Fruit fly (Drosophila melanogaster): ENCODE data around the gene Actn.

The Actn gene

DNA sequence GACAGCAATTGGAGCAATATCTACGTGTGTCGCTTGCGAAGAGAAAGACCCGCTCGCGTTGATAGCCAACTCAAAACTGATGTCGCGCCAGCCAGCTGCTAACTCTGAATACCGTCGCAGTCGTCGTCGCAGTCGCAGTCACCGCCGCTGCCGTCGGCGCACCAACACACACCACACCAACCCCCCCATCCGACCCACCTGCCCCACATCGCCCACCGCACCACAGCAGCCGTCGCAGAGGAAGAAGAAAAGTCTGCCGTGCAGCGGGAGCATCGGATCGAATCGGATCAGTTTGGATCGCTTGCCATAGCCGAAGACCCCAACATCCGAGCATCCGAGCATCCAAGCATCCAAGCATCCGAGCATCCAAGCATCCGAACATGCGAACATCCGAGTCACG is 5.7 kb downstream of the Actn start:
- TF ChIP-seq CG8478 (optimal IDR thresholded peaks at IDR 0.05) (no peak), CTCF (optimal IDR thresholded peaks at IDR 0.05) (no peak)

DNA sequence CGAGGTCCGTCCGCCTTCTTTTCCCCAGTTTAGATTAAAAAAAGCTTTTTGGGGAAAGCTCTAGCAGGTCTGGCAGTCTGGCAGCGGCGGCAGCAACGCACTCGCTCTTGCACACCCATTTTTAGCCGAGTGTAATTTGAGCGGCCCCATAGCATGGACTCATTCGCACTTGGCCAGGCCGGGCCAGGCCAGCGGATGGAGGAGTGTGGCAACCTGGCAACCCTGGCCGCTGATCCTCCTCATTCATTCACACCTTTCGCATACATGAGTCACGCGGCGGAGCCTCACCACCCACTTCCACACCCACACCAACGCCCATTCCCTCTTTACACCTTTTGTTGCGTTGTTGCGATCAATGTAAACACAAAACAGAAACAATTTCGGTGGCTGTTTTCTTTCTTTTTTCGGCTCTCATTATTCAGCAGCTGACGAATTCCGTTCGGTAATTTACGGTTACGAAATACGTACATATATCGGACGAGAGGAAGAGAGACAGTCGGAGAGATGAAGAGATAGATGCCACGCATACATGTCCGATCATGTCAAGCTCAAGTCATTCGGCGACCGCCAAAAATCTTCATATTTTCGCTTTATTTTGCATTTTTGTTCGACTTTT is 9.2 kb downstream of the Actn start:
- TF ChIP-seq CG8478 (optimal IDR thresholded peaks at IDR 0.05) = no peak
- TF ChIP-seq CTCF (optimal IDR thresholded peaks at IDR 0.05) = no peak

DNA sequence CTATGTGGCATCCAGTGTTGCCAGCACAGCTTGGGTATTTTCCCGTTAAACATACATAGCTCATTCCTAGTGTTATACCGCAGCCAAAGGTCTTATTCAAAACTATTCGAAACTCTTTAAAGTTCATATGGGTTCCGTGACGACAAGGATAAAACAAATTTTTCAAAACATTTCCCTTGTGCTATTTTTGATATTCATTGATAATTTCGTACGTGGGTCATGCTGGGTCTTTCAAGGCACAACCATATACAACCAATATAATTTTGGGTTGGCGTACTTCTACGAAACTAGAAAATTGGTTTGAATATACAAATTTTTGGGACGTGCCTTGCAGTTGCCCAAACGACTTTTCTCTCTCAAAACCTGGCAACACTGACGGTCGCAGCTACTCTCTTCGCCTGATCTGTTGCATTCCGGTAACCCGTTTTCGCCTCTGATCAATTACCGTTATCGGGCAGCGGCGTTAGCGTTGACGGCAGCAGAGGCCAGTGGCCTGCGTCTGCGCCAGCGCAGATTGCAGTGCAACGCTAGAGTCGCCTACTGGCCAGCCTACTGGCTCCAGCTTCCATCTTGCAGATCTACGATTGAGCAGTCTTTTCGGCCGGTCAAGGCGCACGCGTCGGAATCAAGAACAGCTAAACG is 9.8 kb downstream of the Actn start:
- TF ChIP-seq CTCF (optimal IDR thresholded peaks at IDR 0.05) (no peak), CG8478 (optimal IDR thresholded peaks at IDR 0.05) (no peak)

DNA sequence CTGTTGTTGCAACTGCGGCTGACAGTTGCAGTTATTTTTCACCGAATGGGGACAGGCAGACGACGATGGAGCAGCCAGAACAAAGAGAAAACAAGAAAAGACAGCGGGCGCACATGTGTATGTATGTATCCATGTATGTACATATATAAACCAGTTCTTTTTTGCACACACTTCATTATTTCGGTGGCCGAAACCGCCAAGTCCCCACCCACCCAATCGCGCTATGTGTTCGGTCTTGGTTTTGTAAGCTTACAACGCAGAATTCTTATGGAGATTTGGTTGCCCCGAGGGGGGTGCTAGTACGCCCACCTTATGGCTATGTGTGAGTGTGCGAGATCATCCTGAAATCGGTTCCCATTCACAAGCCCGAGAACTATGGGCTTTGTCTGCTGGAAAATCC is 10.8 kb downstream of the Actn start:
- TF ChIP-seq CG8478 (optimal IDR thresholded peaks at IDR 0.05) (no peak), CTCF (optimal IDR thresholded peaks at IDR 0.05) (no peak)

DNA sequence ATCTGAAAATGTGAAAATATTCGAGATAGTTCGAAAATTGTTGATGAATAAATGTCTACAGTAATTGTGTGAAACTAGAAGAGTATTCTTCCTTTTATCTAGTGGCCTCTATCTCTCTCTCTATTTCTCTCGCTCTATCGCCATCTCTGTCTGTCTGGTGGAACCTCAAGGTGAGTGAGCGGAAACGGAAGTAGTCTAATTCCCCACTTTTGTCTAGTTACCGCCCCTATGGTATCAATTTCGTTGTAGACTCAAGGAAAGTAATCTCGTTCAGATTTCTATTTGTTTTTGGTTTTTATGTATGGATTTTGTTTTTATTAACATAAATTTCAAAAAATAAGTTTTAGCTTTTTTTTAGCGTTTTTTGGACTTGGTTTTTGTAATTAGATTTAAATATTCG is 17.3 kb downstream of the Actn start:
- TF ChIP-seq CTCF (optimal IDR thresholded peaks at IDR 0.05) (no peak), CG8478 (optimal IDR thresholded peaks at IDR 0.05) (no peak)

DNA sequence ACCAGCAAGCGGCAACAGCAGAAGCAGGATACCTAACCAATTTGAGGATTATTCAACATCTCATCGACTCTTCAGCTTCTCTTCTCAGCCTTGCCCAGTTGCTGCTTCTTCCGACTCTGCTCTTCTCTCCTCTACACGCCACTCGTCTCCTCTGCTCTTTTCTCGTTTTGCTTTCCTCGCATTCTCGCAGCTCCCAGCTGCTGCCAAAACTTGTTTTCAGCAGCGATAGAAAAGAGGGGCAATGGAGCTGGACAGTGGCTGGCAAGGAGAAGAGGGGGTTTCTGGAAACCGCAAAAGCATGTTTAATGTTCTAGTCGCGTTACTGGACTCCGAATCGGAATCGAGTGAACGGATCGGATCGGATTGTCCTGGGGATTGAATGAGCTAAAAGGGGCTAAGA is 28.7 kb downstream of the Actn start:
- TF ChIP-seq CG8478 (optimal IDR thresholded peaks at IDR 0.05) = no peak
- TF ChIP-seq CTCF (optimal IDR thresholded peaks at IDR 0.05) = no peak

DNA sequence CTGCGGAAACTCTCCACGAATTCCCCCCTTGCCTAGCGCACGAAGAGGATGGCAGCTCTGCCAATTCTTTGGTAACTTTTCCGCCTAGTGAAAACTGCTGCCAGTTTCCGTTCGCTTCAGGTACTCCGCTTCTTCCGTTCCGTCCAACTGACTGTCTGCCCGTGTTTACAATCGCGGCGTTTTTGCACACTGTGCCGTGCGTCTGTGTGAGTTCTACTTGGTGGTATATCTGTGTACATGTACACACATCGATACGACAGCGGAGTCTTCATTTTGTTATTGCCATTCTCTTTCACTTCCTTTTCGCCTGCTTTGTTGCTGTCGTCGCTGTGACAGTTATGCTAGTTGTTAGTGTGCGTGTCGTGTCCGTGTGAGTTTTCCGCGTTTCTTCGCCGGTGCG is 29.3 kb downstream of the Actn start:
- TF ChIP-seq CTCF (optimal IDR thresholded peaks at IDR 0.05) (no peak), CG8478 (optimal IDR thresholded peaks at IDR 0.05) (no peak)

DNA sequence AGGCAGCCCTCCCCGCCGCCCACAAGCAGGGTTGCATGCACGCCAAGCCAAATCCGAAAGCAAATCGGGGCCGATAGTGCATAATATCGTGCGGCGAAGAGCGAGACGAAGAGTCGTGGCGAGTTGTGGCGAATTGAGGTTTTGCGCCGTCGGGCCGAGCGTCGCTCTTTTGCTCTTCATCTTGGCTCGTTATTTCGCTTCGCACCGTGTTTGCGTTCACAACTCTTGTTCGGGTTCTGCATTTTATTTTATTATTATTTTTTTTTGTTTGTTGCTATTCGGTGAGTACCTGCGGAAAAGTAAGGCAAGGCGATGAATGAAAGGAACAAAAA is 30.0 kb downstream of the Actn start:
- TF ChIP-seq CG8478 (optimal IDR thresholded peaks at IDR 0.05) (no peak), CTCF (optimal IDR thresholded peaks at IDR 0.05) (no peak)

DNA sequence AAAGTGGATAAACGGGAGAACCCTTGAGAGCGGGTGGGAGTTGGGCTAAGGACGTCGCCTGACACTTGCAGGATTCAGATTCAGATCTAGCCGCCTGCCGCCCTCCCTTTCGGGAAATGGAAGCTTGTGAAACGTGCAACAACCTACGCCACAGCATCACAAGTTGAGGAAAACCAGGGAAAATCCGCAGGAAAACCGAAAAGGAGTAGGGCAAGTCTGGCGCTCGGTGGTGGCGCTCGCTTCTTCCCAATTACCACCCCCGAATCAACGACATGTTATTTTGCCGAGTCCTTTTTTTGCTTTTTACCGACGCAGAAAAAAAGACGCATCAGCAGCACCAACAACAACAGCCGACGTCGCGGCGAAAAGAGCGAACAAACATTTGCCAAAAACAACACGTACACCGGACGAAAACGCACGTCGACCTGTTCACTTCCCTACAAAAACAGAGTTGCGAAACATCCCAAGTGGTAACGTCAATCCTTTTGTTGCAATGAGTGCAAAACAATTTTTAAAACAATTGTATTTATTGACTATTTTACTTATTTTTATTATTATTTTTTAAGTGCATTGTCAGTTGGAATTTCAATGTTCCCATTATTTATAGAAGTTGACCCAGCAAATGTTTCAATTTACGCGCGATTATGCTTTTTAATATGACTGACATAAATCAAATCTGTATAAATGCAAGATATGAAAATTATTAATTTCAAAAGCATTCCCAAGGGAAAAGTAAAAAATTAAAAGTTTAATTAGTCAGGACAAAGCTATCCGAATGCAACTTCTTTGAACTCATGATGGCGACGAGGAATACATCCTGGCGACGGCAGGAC is 30.6 kb downstream of the Actn start:
- TF ChIP-seq CTCF (optimal IDR thresholded peaks at IDR 0.05) = no peak
- TF ChIP-seq CG8478 (optimal IDR thresholded peaks at IDR 0.05) = no peak

DNA sequence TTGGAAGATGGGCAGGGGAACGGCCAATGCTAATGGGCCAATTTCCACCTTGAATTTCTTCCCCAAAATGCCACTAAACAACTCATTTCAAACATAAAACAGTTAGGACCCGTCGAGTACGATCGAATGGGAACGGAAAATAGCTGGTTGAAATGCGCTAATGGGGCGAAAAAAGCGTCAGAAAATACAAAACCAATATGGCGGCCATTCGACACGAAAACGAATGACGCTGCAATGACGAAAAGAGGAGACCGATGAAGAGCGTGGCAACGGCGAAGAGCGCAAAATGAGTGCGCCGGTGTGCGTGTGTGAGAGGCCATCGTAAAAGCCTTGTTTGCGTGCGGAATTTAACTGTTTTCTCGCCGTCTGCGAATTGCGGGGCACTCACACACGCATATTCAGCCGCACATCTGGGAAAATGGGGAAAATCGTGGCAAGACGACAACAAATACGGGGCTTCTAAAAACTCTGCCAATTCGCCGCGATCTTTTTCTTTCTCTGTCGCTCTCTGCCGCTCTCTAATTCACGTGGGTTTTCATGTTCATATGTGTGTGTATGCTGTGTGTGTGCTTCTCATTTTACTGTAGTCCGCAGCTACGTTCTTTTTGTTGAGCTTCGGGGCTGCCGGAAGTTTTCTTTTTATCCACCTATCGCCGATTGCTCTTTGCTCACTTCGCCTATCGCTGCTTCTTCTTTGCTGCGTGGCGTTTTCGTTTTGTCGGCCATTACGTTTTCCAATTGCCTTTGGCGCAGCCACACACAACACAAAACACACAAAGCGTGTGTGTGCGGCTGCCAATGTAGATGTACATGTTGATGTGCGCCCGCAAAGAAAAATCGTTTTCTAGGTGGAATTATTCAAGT is 31.9 kb downstream of the Actn start, which contains the start of gene east:
Gene east, plus strand, starts transcription at position 851 of the 864 bp plus-strand sequence.
- no peak for TF ChIP-seq CTCF (optimal IDR thresholded peaks at IDR 0.05)
- no peak for TF ChIP-seq CG8478 (optimal IDR thresholded peaks at IDR 0.05)

DNA sequence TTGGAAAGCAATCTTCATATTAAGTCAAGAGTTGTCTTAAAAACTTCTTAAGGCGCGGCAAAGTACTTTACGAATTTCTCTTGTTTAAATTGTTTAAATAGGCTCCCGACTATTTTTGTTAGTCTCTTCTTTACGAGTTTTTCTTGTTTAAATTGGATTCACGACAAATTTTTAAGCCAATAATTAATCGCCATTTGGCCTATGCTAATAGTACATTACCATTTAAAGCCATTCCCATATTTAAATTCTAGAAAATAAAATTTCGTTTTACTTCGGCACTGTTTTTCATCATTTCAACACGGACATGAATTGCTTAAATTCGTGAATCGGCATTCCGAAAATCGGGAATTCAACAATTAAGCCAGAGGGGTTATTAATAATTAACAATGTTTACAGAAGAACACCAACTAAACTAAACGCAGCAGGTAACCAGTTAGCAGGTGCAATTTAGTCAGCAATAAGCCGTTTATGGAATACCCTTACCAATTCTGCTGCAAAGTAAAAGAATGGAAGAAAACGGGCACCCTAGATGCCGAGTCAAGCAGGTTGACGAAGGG is 32.6 kb downstream of the Actn start:
- no peak for TF ChIP-seq CTCF (optimal IDR thresholded peaks at IDR 0.05)
- no peak for TF ChIP-seq CG8478 (optimal IDR thresholded peaks at IDR 0.05)

DNA sequence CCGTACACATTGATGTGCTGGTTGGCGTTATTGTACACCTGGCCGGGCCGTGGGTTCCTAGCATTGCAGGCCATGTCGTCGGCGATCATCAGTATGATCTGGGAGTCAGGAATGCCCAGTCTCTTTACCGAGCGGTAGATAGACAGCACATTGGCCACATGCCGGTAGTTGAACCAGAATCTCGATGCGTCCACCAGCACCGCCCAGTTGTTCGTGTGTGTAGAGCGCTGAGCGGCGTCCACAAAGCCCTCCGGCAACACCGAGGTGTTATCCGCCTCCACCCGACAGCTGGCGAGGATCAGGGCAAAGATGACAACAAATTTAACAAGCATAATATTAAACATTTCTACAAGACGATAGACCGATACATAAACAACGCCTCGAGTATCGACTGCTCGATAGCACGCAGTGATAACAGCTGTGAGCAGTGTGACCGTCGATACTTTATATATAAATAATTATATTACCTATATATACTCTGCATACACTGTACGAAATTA is 33.1 kb downstream of the Actn start, which contains the start of gene PIG-K:
Gene PIG-K, minus strand, starts transcription at position 412 of the 500 bp plus-strand sequence.
- TF ChIP-seq CTCF (optimal IDR thresholded peaks at IDR 0.05) = no peak
- TF ChIP-seq CG8478 (optimal IDR thresholded peaks at IDR 0.05) = no peak

DNA sequence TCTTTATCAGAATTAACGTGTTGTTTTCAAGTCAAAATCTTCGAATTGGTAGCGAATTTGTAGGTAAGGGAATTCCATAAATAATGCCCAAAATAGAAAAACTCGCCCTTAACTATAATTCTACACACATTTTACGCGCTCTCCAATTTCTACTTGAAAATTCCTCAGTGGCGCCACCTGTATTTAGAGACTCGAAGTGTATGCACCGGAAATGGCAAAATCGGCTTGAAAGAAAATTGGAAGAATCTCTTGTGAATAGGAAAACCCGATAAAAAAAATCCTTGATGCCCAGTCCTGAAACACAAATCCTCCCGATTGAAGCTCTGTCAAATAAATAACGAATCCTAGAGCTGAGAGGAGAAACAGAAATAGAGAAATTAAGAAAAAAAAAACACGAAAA is 36.3 kb downstream of the Actn start:
- TF ChIP-seq CTCF (optimal IDR thresholded peaks at IDR 0.05) = peak; percentile 82 to 90
- TF ChIP-seq CG8478 (optimal IDR thresholded peaks at IDR 0.05) = no peak

DNA sequence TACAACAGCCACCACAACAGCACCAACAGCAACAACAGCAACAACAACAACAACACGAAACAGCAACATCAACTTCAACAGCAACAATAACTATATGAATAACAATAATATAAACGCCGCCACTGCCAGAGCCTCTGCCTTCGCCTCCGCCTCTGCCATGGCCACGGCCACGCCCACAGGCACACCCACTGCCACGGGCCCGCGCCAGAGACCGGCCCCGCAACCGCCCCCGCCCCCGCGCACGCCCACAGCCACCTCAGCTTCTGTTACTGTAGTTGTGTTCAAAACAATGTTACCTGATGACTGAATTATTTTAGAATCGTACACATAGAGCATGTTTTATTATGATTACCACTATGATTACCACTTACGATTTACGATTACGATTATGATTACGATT is 38.0 kb downstream of the Actn start:
- TF ChIP-seq CG8478 (optimal IDR thresholded peaks at IDR 0.05) (no peak), CTCF (optimal IDR thresholded peaks at IDR 0.05) (no peak)

DNA sequence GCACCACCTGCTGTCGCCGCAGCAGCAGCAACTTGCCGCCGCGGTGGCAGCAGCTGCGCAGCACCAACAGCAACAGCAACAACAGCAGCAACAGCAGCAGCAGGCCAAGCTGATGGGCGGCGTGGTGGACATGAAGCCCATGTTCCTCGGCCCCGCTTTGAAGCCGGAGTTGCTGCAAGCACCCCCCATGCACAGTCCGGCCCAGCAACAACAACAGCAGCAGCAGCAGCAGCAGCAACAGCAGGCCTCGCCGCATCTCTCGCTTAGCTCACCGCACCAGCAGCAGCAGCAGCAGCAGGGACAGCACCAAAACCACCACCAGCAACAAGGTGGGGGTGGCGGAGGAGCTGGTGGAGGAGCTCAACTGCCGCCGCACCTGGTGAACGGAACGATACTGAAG is 41.1 kb downstream of the Actn start:
- no peak for TF ChIP-seq CG8478 (optimal IDR thresholded peaks at IDR 0.05)
- TF ChIP-seq CTCF (optimal IDR thresholded peaks at IDR 0.05) = no peak
